Worm (Caenorhabditis elegans) whole organism, young adult: Measurements from ENCODE around the gene eol-1.

Source experiments
- athp-1 ChIP-seq: sonication (generic microtip); optimal IDR thresholded peaks from 2 replicates; lab custom pipeline; 2017; ENCODE audit warnings: mild to moderate bottlenecking, missing genetic modification characterization, missing compliant biosample characterization
- unc-130 ChIP-seq: sonication (generic microtip); optimal IDR thresholded peaks from 2 replicates; lab custom pipeline; 2016; ENCODE audit warnings: missing genetic modification reagents, missing genetic modification characterization, missing compliant biosample characterization

DNA sequence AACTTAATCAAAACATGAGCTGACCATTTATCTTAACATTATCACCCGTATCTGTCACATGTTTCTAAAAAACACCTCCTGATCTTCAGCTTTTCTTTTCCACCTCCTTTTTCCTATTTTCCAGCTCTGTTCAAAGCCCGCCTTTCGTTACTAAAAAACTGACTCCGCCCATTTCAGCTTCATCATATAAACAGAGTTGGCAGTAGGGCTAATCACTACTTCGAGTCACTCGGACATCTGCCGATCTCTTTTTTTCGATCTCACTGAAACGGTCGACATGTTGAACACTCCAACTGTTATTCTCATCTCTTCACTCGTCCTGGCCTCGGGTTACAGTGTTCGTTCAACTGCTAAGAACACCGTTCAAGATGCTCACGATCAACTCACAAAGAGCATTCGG lies 11.8 kb upstream of the eol-1 start, which contains the start of gene droe-4:
- TF ChIP-seq athp-1 (tag; lab: Kevin White, UChicago): no peak
- TF ChIP-seq unc-130 (GFP tag; lab: Kevin White, UChicago): no peak
